Fruit fly (Drosophila melanogaster) whole organism, embryonic: ENCODE data around the gene r-cup.

Source experiments
- Ada2b ChIP-seq: fragments of 200-800 bp; sonication (Bioruptor generic); IDR thresholded peaks from 2 replicates; pipeline ENCODE4 v1.3.6; 2022; ENCODE audit warnings: missing biosample characterization, missing genetic modification characterization
- Bdp1 ChIP-seq: fragments of 200-800 bp; sonication (Bioruptor generic); optimal IDR thresholded peaks from 3 replicates; lab custom pipeline; 2016; ENCODE audit warnings: missing biosample characterization, missing genetic modification characterization
- CG10147 ChIP-seq: fragments of 200-800 bp; sonication (Bioruptor generic); optimal IDR thresholded peaks from 2 replicates; lab custom pipeline; 2019; ENCODE audit warnings: missing biosample characterization, mild to moderate bottlenecking, missing genetic modification characterization, moderate library complexity
- CG1024 ChIP-seq: fragments of 200-800 bp; sonication (Bioruptor generic); IDR thresholded peaks from 2 replicates; pipeline ENCODE4 v1.3.6; 2022; ENCODE audit warnings: missing biosample characterization, missing genetic modification characterization
- CG10321 ChIP-seq: fragments of 200-800 bp; sonication (Bioruptor generic); IDR thresholded peaks from 2 replicates; pipeline ENCODE4 v1.3.6; 2022; ENCODE audit warnings: missing biosample characterization, missing genetic modification characterization
- CG10654 ChIP-seq: fragments of 200-800 bp; sonication (Bioruptor generic); optimal IDR thresholded peaks from 2 replicates; lab custom pipeline; 2016; ENCODE audit warnings: missing biosample characterization, missing genetic modification characterization
- CG11085 ChIP-seq: fragments of 200-800 bp; sonication (Bioruptor generic); IDR thresholded peaks from 2 replicates; pipeline ENCODE4 v1.3.6; 2022; ENCODE audit warnings: missing biosample characterization, missing genetic modification characterization
- CG11504 ChIP-seq: fragments of 200-800 bp; sonication (Bioruptor generic); optimal IDR thresholded peaks from 3 replicates; lab custom pipeline; 2019; ENCODE audit warnings: missing biosample characterization, mild to moderate bottlenecking, missing genetic modification characterization, moderate library complexity
- CG11696 ChIP-seq: fragments of 200-800 bp; sonication (Bioruptor generic); IDR thresholded peaks from 2 replicates; pipeline ENCODE4 v1.3.6; 2022; ENCODE audit warnings: missing biosample characterization, missing genetic modification characterization
- CG13775 ChIP-seq: fragments of 200-800 bp; sonication (Bioruptor generic); optimal IDR thresholded peaks from 3 replicates; lab custom pipeline; 2017; ENCODE audit warnings: missing biosample characterization, mild to moderate bottlenecking, missing genetic modification characterization
- CG14667 ChIP-seq: fragments of 200-800 bp; sonication (Bioruptor generic); IDR thresholded peaks from 2 replicates; pipeline ENCODE4 v1.3.6; 2022; ENCODE audit warnings: missing biosample characterization, missing genetic modification characterization
- CG2678 ChIP-seq: fragments of 200-800 bp; sonication (Bioruptor generic); optimal IDR thresholded peaks from 3 replicates; lab custom pipeline; 2019; ENCODE audit warnings: missing biosample characterization, mild to moderate bottlenecking, missing genetic modification characterization, moderate library complexity
- CG3281 ChIP-seq: fragments of 200-800 bp; sonication (Bioruptor generic); optimal IDR thresholded peaks from 3 replicates; lab custom pipeline; 2017; ENCODE audit warnings: missing biosample characterization, mild to moderate bottlenecking, missing genetic modification characterization
- CG34224 ChIP-seq: fragments of 200-800 bp; sonication (Bioruptor generic); IDR thresholded peaks from 3 replicates; pipeline ENCODE4 v1.3.6; 2022; ENCODE audit warnings: missing biosample characterization, missing genetic modification characterization; ENCODE audit not compliant: partially characterized antibody
- CG3726 ChIP-seq: fragments of 200-800 bp; sonication (Bioruptor generic); IDR thresholded peaks from 3 replicates; pipeline ENCODE4, ENCODE4 v1.3.6; 2022; ENCODE audit warnings: missing biosample characterization, missing genetic modification characterization
- CG4282 ChIP-seq: fragments of 200-800 bp; sonication (Bioruptor generic); optimal IDR thresholded peaks from 2 replicates; lab custom pipeline; 2016; ENCODE audit warnings: missing biosample characterization, missing genetic modification characterization
- CG6272 ChIP-seq: fragments of 200-800 bp; sonication (Bioruptor generic); IDR thresholded peaks from 2 replicates; pipeline ENCODE4 v1.3.6; 2022; ENCODE audit warnings: missing biosample characterization, missing genetic modification characterization
- CG6689 ChIP-seq: fragments of 200-800 bp; sonication (Bioruptor generic); IDR thresholded peaks from 2 replicates; pipeline ENCODE4 v1.3.6; 2022; ENCODE audit warnings: missing biosample characterization, missing genetic modification characterization
- CG6765 ChIP-seq: fragments of 200-800 bp; sonication (Bioruptor generic); optimal IDR thresholded peaks from 3 replicates; lab custom pipeline; 2017; ENCODE audit warnings: missing biosample characterization, mild to moderate bottlenecking, missing genetic modification characterization
- CG7357 ChIP-seq: fragments of 200-800 bp; sonication (Bioruptor generic); IDR thresholded peaks from 3 replicates; pipeline ENCODE4 v1.3.6; 2022; ENCODE audit warnings: missing biosample characterization, missing genetic modification characterization
- CG7839 ChIP-seq: fragments of 200-800 bp; sonication (Bioruptor generic); optimal IDR thresholded peaks from 3 replicates; lab custom pipeline; 2018; ENCODE audit warnings: missing biosample characterization, mild to moderate bottlenecking, missing genetic modification characterization, moderate library complexity
- CG7928 ChIP-seq: fragments of 200-800 bp; sonication (Bioruptor generic); optimal IDR thresholded peaks from 2 replicates; lab custom pipeline; 2017; ENCODE audit warnings: missing biosample characterization, mild to moderate bottlenecking, missing genetic modification characterization
- CG8359 ChIP-seq: fragments of 200-800 bp; sonication (Bioruptor generic); optimal IDR thresholded peaks from 2 replicates; lab custom pipeline; 2017; ENCODE audit warnings: missing biosample characterization, mild to moderate bottlenecking, missing genetic modification characterization, borderline replicate concordance
- CG8388 ChIP-seq: fragments of 200-800 bp; sonication (Bioruptor generic); optimal IDR thresholded peaks from 2 replicates; lab custom pipeline; 2019; ENCODE audit warnings: missing biosample characterization, mild to moderate bottlenecking, missing genetic modification characterization, moderate library complexity
- CG9727 ChIP-seq: fragments of 200-800 bp; sonication (Bioruptor generic); optimal IDR thresholded peaks from 3 replicates; lab custom pipeline; 2017; ENCODE audit warnings: missing biosample characterization, mild to moderate bottlenecking, missing genetic modification characterization
- D ChIP-seq, 2 experiments: fragments of 200-800 bp in 1 of 2; fragments of >200 bp in 1 of 2; sonication (Bioruptor generic) in 1 of 2; optimal IDR thresholded peaks; 2 replicates in 1 of 2; 3 replicates in 1 of 2; lab custom pipeline; 2017; ENCODE audit warnings: mild to moderate bottlenecking in 1 of 2, missing biosample characterization in 1 of 2, missing genetic modification characterization in 1 of 2, missing genetic modification reagents in 1 of 2
- Doc3 ChIP-seq: fragments of 200-800 bp; sonication (Bioruptor generic); IDR thresholded peaks from 3 replicates; pipeline ENCODE4 v1.3.6; 2022; ENCODE audit warnings: missing biosample characterization, missing genetic modification characterization; ENCODE audit not compliant: partially characterized antibody
- Hand ChIP-seq: fragments of 200-800 bp; sonication (Bioruptor generic); optimal IDR thresholded peaks from 2 replicates; lab custom pipeline; 2017; ENCODE audit warnings: mild to moderate bottlenecking, missing biosample characterization, missing genetic modification reagents, missing genetic modification characterization
- Hsf ChIP-seq: fragments of 200-800 bp; sonication (Bioruptor generic); optimal IDR thresholded peaks from 3 replicates; lab custom pipeline; 2016; ENCODE audit warnings: missing biosample characterization, missing genetic modification characterization
- Kr ChIP-seq: fragments of 200-800 bp; sonication (Bioruptor generic); optimal IDR thresholded peaks from 2 replicates; lab custom pipeline; 2017; ENCODE audit warnings: missing biosample characterization, mild to moderate bottlenecking, missing genetic modification characterization
- Med ChIP-seq: fragments of 200-800 bp; sonication (Bioruptor generic); peaks from one replicate; lab custom pipeline; 2016; ENCODE audit warnings: missing biosample characterization, missing genetic modification characterization, mild to moderate bottlenecking, inconsistent platforms, moderate library complexity
- Meics ChIP-seq: fragments of 200-800 bp; sonication (Bioruptor generic); optimal IDR thresholded peaks from 2 replicates; lab custom pipeline; 2017; ENCODE audit warnings: missing biosample characterization, mild to moderate bottlenecking, missing genetic modification characterization
- Myb ChIP-seq: fragments of 200-800 bp; sonication (Bioruptor generic); optimal IDR thresholded peaks from 2 replicates; lab custom pipeline; 2016; ENCODE audit warnings: missing biosample characterization, missing genetic modification characterization
- Neu2 ChIP-seq: fragments of 200-800 bp; sonication (Bioruptor generic); optimal IDR thresholded peaks from 3 replicates; lab custom pipeline; 2016; ENCODE audit warnings: missing biosample characterization, missing genetic modification characterization, borderline replicate concordance
- Optix ChIP-seq: fragments of 200-800 bp; sonication (Bioruptor generic); IDR thresholded peaks from 3 replicates; pipeline ENCODE4 v1.3.6; 2022; ENCODE audit warnings: missing biosample characterization, missing genetic modification characterization
- ab ChIP-seq: fragments of 200-800 bp; sonication (Bioruptor generic); optimal IDR thresholded peaks from 2 replicates; lab custom pipeline; 2016; ENCODE audit warnings: missing biosample characterization, missing genetic modification characterization
- dpn ChIP-seq, 2 experiments: fragments of 200-800 bp; sonication (Bioruptor generic); optimal IDR thresholded peaks; 3 replicates each; lab custom pipeline; 2016; ENCODE audit warnings: missing biosample characterization in 2 of 2, missing genetic modification characterization in 2 of 2
- exex ChIP-seq: fragments of 200-800 bp; sonication (Bioruptor generic); optimal IDR thresholded peaks from 4 replicates; lab custom pipeline; 2018; ENCODE audit warnings: missing biosample characterization, mild to moderate bottlenecking, missing genetic modification characterization, moderate library complexity
- gem ChIP-seq: fragments of 200-800 bp; sonication (Bioruptor generic); optimal IDR thresholded peaks from 2 replicates; lab custom pipeline; 2019; ENCODE audit warnings: missing biosample characterization, mild to moderate bottlenecking, missing genetic modification characterization, moderate library complexity
- mam ChIP-seq: fragments of 200-800 bp; sonication (Bioruptor generic); optimal IDR thresholded peaks from 3 replicates; lab custom pipeline; 2016; ENCODE audit warnings: missing biosample characterization, missing genetic modification characterization
- nerfin-2 ChIP-seq: fragments of 200-800 bp; sonication (Bioruptor generic); IDR thresholded peaks from 2 replicates; pipeline ENCODE4 v1.3.6; 2022; ENCODE audit warnings: missing biosample characterization, missing genetic modification characterization; ENCODE audit not compliant: partially characterized antibody
- p53 ChIP-seq: fragments of 200-800 bp; sonication (Bioruptor generic); optimal IDR thresholded peaks from 2 replicates; lab custom pipeline; 2016; ENCODE audit warnings: missing biosample characterization, missing genetic modification characterization
- ranshi ChIP-seq: fragments of 200-800 bp; sonication (Bioruptor generic); IDR thresholded peaks from 2 replicates; pipeline ENCODE4 v1.3.6; 2022; ENCODE audit warnings: missing biosample characterization, missing genetic modification characterization
- ro ChIP-seq: fragments of 200-800 bp; sonication (Bioruptor generic); IDR thresholded peaks from 2 replicates; pipeline ENCODE4 v1.3.6; 2022; ENCODE audit warnings: missing biosample characterization, missing genetic modification characterization
- row ChIP-seq: fragments of 200-800 bp; sonication (Bioruptor generic); IDR thresholded peaks from 3 replicates; pipeline ENCODE4 v1.3.6; 2022; ENCODE audit warnings: missing biosample characterization, missing genetic modification characterization
- schlank ChIP-seq: fragments of 200-800 bp; sonication (Bioruptor generic); optimal IDR thresholded peaks from 2 replicates; lab custom pipeline; 2018; ENCODE audit warnings: missing biosample characterization, mild to moderate bottlenecking, missing genetic modification characterization
- sens ChIP-seq: fragments of 200-800 bp; sonication (Bioruptor generic); peaks from one replicate; lab custom pipeline; 2016; ENCODE audit warnings: missing biosample characterization, missing genetic modification characterization
- ssp ChIP-seq: fragments of 200-800 bp; sonication (Bioruptor generic); IDR thresholded peaks from 2 replicates; pipeline ENCODE4 v1.3.6; 2022; ENCODE audit warnings: missing biosample characterization, missing genetic modification characterization
- tio ChIP-seq: fragments of 200-800 bp; sonication (Bioruptor generic); optimal IDR thresholded peaks from 2 replicates; lab custom pipeline; 2017; ENCODE audit warnings: missing biosample characterization, missing genetic modification characterization, inconsistent platforms
- ttk ChIP-seq: fragments of 200-800 bp; sonication (Bioruptor generic); IDR thresholded peaks from 2 replicates; pipeline ENCODE4 v2.1.2; 2022; ENCODE audit warnings: missing biosample characterization, missing genetic modification characterization
- z ChIP-seq: fragments of 200-800 bp; sonication (Bioruptor generic); IDR thresholded peaks from 3 replicates; pipeline ENCODE4 v1.3.6; 2022; ENCODE audit warnings: missing biosample characterization, missing genetic modification characterization

Gene r-cup

dm6 chrX:21035938-21036324, 10.2 kb upstream of the r-cup start (continued):
- peak; percentile 16 for TF ChIP-seq CG2678 (tag; lab: Kevin White, UChicago)
- no peak for TF ChIP-seq CG13775 (GFP tag; lab: Kevin White, UChicago)
- no peak for TF ChIP-seq Neu2 (GFP tag; lab: Kevin White, UChicago)
- TF ChIP-seq CG11085: no peak
- TF ChIP-seq CG3726 (GFP tag; lab: Robert Waterston, UW): no peak
- no peak for TF ChIP-seq ttk (GFP tag; lab: Robert Waterston, UW)
- TF ChIP-seq dpn (GFP tag; optimal IDR thresholded peaks at IDR 0.05; lab: Kevin White, UChicago): no peak
- no peak for TF ChIP-seq schlank (tag; lab: Kevin White, UChicago)
- TF ChIP-seq z: 0 out of 3 replicates have a peak, but pooled peaks have one; percentile 40
- no peak for TF ChIP-seq p53 (GFP tag; lab: Kevin White, UChicago)
- no peak for TF ChIP-seq CG6765
- TF ChIP-seq CG6689: no peak
- TF ChIP-seq CG14667: no peak
- TF ChIP-seq Med (GFP tag; lab: Kevin White, UChicago): peak; percentile 21
- TF ChIP-seq mam (GFP tag; lab: Kevin White, UChicago): no peak
- TF ChIP-seq ro (GFP tag; lab: Robert Waterston, UW): no peak
- TF ChIP-seq Ada2b: peak; percentile 37; the same call in 1 of the 2 replicates
- no peak for TF ChIP-seq CG1024 (GFP tag; lab: Robert Waterston, UW)
- TF ChIP-seq CG3281: no peak
- no peak for TF ChIP-seq CG7357
- TF ChIP-seq nerfin-2 (GFP tag; lab: Robert Waterston, UW): no peak
- TF ChIP-seq ab (GFP tag; lab: Kevin White, UChicago): no peak
- peak; percentile 92 for TF ChIP-seq CG11696
- TF ChIP-seq Optix: no peak
- peak; percentile 24 for TF ChIP-seq CG7839
- no peak for TF ChIP-seq Doc3 (GFP tag; lab: Robert Waterston, UW)
- peak; percentile 31 for TF ChIP-seq sens (GFP tag; lab: Kevin White, UChicago)
- no peak for TF ChIP-seq Kr (GFP tag; lab: Kevin White, UChicago)
- peak; percentile 23 for TF ChIP-seq Meics
- no peak for TF ChIP-seq CG9727
- TF ChIP-seq Hsf (GFP tag; lab: Kevin White, UChicago): no peak
- TF ChIP-seq row (GFP tag; lab: Robert Waterston, UW): peak; percentile 53; the same call in 1 of the 3 replicates
- TF ChIP-seq ssp: no peak
- no peak for TF ChIP-seq D (optimal IDR thresholded peaks at IDR 0.05; lab: Kevin White, UChicago)
- TF ChIP-seq D (GFP tag; optimal IDR thresholded peaks at IDR 0.05; lab: Kevin White, UChicago): no peak
- TF ChIP-seq CG10147 (GFP tag; lab: Kevin White, UChicago): no peak
- no peak for TF ChIP-seq CG4282 (GFP tag; lab: Kevin White, UChicago)
- TF ChIP-seq CG8359 (GFP tag; lab: Kevin White, UChicago): no peak
- TF ChIP-seq CG10654 (GFP tag; lab: Kevin White, UChicago): no peak
- no peak for TF ChIP-seq tio (GFP tag; lab: Kevin White, UChicago)
- no peak for TF ChIP-seq CG34224 (GFP tag; lab: Robert Waterston, UW)
- no peak for TF ChIP-seq Myb (GFP tag; lab: Kevin White, UChicago)
- TF ChIP-seq Hand (GFP tag; lab: Kevin White, UChicago): no peak
- TF ChIP-seq CG6272 (GFP tag; lab: Robert Waterston, UW): no peak
- TF ChIP-seq CG10321 (GFP tag; lab: Robert Waterston, UW): no peak
- TF ChIP-seq ranshi (GFP tag; lab: Robert Waterston, UW): no peak
- TF ChIP-seq exex (tag; lab: Kevin White, UChicago): no peak
- TF ChIP-seq gem (tag; lab: Kevin White, UChicago): peak; percentile 48
- peak; percentile 17 for TF ChIP-seq CG11504 (tag; lab: Kevin White, UChicago)
- no peak for TF ChIP-seq Bdp1 (GFP tag; lab: Kevin White, UChicago)
- no peak for TF ChIP-seq CG7928
- no peak for TF ChIP-seq CG8388 (GFP tag; lab: Kevin White, UChicago)
